Fruit fly (Drosophila melanogaster) whole organism, embryonic: ENCODE data around the gene VhaAC39-1.

Source experiments
- Aef1 ChIP-seq: fragments of 200-800 bp; sonication (Bioruptor generic); IDR thresholded peaks from 3 replicates; pipeline ENCODE4 v1.3.6; 2022; ENCODE audit warnings: missing biosample characterization, missing genetic modification characterization
- CG2116 ChIP-seq: fragments of 200-800 bp; sonication (Bioruptor generic); optimal IDR thresholded peaks from 3 replicates; lab custom pipeline; 2018; ENCODE audit warnings: missing biosample characterization, mild to moderate bottlenecking, missing genetic modification characterization
- CG2712 ChIP-seq: fragments of 200-800 bp; optimal IDR thresholded peaks from 3 replicates; lab custom pipeline; 2019; ENCODE audit warnings: missing biosample characterization, mild to moderate bottlenecking, missing genetic modification characterization, moderate library complexity
- CG3995 ChIP-seq: fragments of 200-800 bp; sonication (Bioruptor generic); optimal IDR thresholded peaks from 3 replicates; lab custom pipeline; 2016; ENCODE audit warnings: missing biosample characterization, missing genetic modification characterization
- CG43689 ChIP-seq: fragments of 200-800 bp; sonication (Bioruptor generic); IDR thresholded peaks from 2 replicates; pipeline ENCODE4 v1.3.6; 2022; ENCODE audit warnings: missing biosample characterization, missing genetic modification characterization
- CG8944 ChIP-seq: fragments of 200-800 bp; sonication (Bioruptor generic); optimal IDR thresholded peaks from 3 replicates; lab custom pipeline; 2016; ENCODE audit warnings: missing biosample characterization, missing genetic modification characterization
- CG9727 ChIP-seq: fragments of 200-800 bp; sonication (Bioruptor generic); optimal IDR thresholded peaks from 3 replicates; lab custom pipeline; 2017; ENCODE audit warnings: missing biosample characterization, mild to moderate bottlenecking, missing genetic modification characterization
- Hey ChIP-seq: fragments of 200-800 bp; sonication (Bioruptor generic); optimal IDR thresholded peaks from 3 replicates; lab custom pipeline; 2018; ENCODE audit warnings: missing biosample characterization, mild to moderate bottlenecking, missing genetic modification characterization
- Hr78 ChIP-seq, 2 experiments: fragments of 200-800 bp in 1 of 2; fragments of >200 bp in 1 of 2; sonication (Bioruptor generic) in 1 of 2; optimal IDR thresholded peaks; 2 replicates each; lab custom pipeline; 2017 to 2019; ENCODE audit warnings: missing biosample characterization in 2 of 2, missing genetic modification characterization in 2 of 2, mild to moderate bottlenecking in 1 of 2, moderate library complexity in 1 of 2
- crc ChIP-seq: fragments of 200-800 bp; sonication (Bioruptor generic); optimal IDR thresholded peaks from 2 replicates; lab custom pipeline; 2016; ENCODE audit warnings: missing biosample characterization, missing genetic modification characterization
- dmrt11E ChIP-seq: fragments of 200-800 bp; sonication (Bioruptor generic); optimal IDR thresholded peaks from 3 replicates; lab custom pipeline; 2018; ENCODE audit warnings: missing biosample characterization, mild to moderate bottlenecking, missing genetic modification characterization, moderate library complexity
- gce ChIP-seq: fragments of 200-800 bp; sonication (Bioruptor generic); IDR thresholded peaks from 3 replicates; pipeline ENCODE4 v1.3.6; 2022; ENCODE audit warnings: missing biosample characterization, missing genetic modification characterization
- shn ChIP-seq: fragments of 200-800 bp; sonication (Bioruptor generic); optimal IDR thresholded peaks from 3 replicates; lab custom pipeline; 2016; ENCODE audit warnings: missing biosample characterization, missing genetic modification characterization

DNA sequence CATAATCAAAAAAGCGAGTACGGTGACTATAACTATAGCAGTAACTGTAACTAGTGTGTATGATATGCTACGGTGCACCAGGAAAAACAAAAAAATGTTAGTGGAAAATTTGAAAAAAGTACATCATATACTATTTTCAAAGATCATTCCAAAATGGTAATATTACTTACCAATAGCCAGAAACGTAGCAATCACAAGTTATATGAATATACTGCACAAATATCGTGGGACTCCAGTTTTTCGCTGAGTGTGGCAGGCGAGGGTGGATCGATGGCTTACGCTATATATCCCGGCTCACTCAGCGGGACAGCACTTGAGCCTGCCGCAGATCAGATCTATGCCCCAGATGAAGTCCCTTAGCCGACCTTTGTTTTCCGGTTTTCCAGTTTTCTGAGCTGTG lies 42.9 kb upstream of the VhaAC39-1 start:
- TF ChIP-seq CG43689 (GFP tag; lab: Robert Waterston, UW), result no peak
- no peak for TF ChIP-seq CG3995 (GFP tag; lab: Kevin White, UChicago)
- TF ChIP-seq gce (GFP tag; lab: Robert Waterston, UW), result no peak
- TF ChIP-seq crc (GFP tag; lab: Kevin White, UChicago), result no peak
- peak; percentile 4 for TF ChIP-seq CG9727 (GFP tag; lab: Kevin White, UChicago)
- no peak for TF ChIP-seq CG8944 (GFP tag; lab: Kevin White, UChicago)
- TF ChIP-seq Hey (tag; lab: Kevin White, UChicago), result no peak
- peak; percentile 10 for TF ChIP-seq CG2712 (tag; lab: Kevin White, UChicago)
- peak; percentile 35 for TF ChIP-seq dmrt11E (tag; lab: Kevin White, UChicago)
- TF ChIP-seq Hr78 (GFP tag; optimal IDR thresholded peaks at IDR 0.05; lab: Kevin White, UChicago), result no peak
- no peak for TF ChIP-seq CG2116 (GFP tag; lab: Kevin White, UChicago)
- TF ChIP-seq Aef1, result no peak
- TF ChIP-seq shn (GFP tag; lab: Kevin White, UChicago), result no peak
